Fruit fly (Drosophila melanogaster) whole organism, embryonic: ENCODE data around the gene cysu.

Experiments
- ATbp ChIP-seq: fragments of 200-800 bp; sonication (Bioruptor generic); optimal IDR thresholded peaks from 2 replicates; lab custom pipeline; 2017; ENCODE audit warnings: missing biosample characterization, mild to moderate bottlenecking, missing genetic modification characterization, missing genetic modification reagents
- Asciz ChIP-seq: fragments of 200-800 bp; sonication (Bioruptor generic); optimal IDR thresholded peaks from 2 replicates; lab custom pipeline; 2017; ENCODE audit warnings: missing biosample characterization, mild to moderate bottlenecking, missing genetic modification characterization, missing genetic modification reagents
- Blimp-1 ChIP-seq: fragments of 200-800 bp; sonication (Bioruptor generic); optimal IDR thresholded peaks from 3 replicates; lab custom pipeline; 2018; ENCODE audit warnings: missing biosample characterization, missing genetic modification characterization, mild to moderate bottlenecking, moderate library complexity, missing genetic modification reagents
- BtbVII ChIP-seq: fragments of 200-800 bp; sonication (Bioruptor generic); optimal IDR thresholded peaks from 3 replicates; lab custom pipeline; 2017; ENCODE audit warnings: missing biosample characterization, mild to moderate bottlenecking, missing genetic modification characterization
- CG14667 ChIP-seq: fragments of 200-800 bp; sonication (Bioruptor generic); IDR thresholded peaks from 2 replicates; pipeline ENCODE4 v1.3.6; 2022; ENCODE audit warnings: missing biosample characterization, missing genetic modification characterization
- CG14860 ChIP-seq: fragments of 200-800 bp; sonication (Bioruptor generic); IDR thresholded peaks from 3 replicates; pipeline ENCODE4 v1.3.6; 2022; ENCODE audit warnings: missing biosample characterization, missing genetic modification characterization; ENCODE audit not compliant: partially characterized antibody
- CG15073 ChIP-seq: fragments of 200-800 bp; sonication (Bioruptor generic); optimal IDR thresholded peaks from 2 replicates; lab custom pipeline; 2016; ENCODE audit warnings: missing biosample characterization, missing genetic modification characterization
- CG15601 ChIP-seq: fragments of 200-800 bp; sonication (Bioruptor generic); optimal IDR thresholded peaks from 3 replicates; lab custom pipeline; 2019; ENCODE audit warnings: missing biosample characterization, mild to moderate bottlenecking, missing genetic modification characterization, moderate library complexity
- CG16863 ChIP-seq: fragments of 200-800 bp; sonication (Bioruptor generic); optimal IDR thresholded peaks from 3 replicates; lab custom pipeline; 2016; ENCODE audit warnings: missing biosample characterization, missing genetic modification characterization
- CG18011 ChIP-seq: fragments of 200-800 bp; sonication (Bioruptor generic); optimal IDR thresholded peaks from 2 replicates; lab custom pipeline; 2017; ENCODE audit warnings: missing biosample characterization, missing genetic modification characterization, mild to moderate bottlenecking, moderate library complexity, missing genotype
- CG2712 ChIP-seq: fragments of 200-800 bp; optimal IDR thresholded peaks from 3 replicates; lab custom pipeline; 2019; ENCODE audit warnings: missing biosample characterization, mild to moderate bottlenecking, missing genetic modification characterization, moderate library complexity
- CG2875 ChIP-seq: fragments of 200-800 bp; sonication (Bioruptor generic); optimal IDR thresholded peaks from 2 replicates; lab custom pipeline; 2017; ENCODE audit warnings: missing biosample characterization, mild to moderate bottlenecking, missing genetic modification characterization, missing genetic modification reagents
- CG3847 ChIP-seq: fragments of 200-800 bp; sonication (Bioruptor generic); IDR thresholded peaks from 2 replicates; pipeline ENCODE4 v1.3.6; 2022; ENCODE audit warnings: missing biosample characterization, missing genetic modification characterization
- CG6791 ChIP-seq: fragments of 200-800 bp; sonication (Bioruptor generic); IDR thresholded peaks from 3 replicates; pipeline ENCODE4 v1.3.6; 2022; ENCODE audit warnings: missing biosample characterization, missing genetic modification characterization; ENCODE audit not compliant: partially characterized antibody
- CG9215 ChIP-seq: fragments of 200-800 bp; sonication (Bioruptor generic); IDR thresholded peaks from 2 replicates; pipeline ENCODE4 v1.3.6; 2022; ENCODE audit warnings: missing biosample characterization, missing genetic modification characterization
- CrebB ChIP-seq: fragments of 200-800 bp; sonication (Bioruptor generic); optimal IDR thresholded peaks from 3 replicates; lab custom pipeline; 2018; ENCODE audit warnings: missing biosample characterization, mild to moderate bottlenecking, missing genetic modification characterization
- Dll ChIP-seq: fragments of 200-800 bp; sonication (Bioruptor generic); IDR thresholded peaks from 4 replicates; pipeline ENCODE4 v1.3.6; 2022; ENCODE audit warnings: missing biosample characterization, missing genetic modification characterization; ENCODE audit not compliant: partially characterized antibody
- Doc2 ChIP-seq: fragments of 200-800 bp; sonication (Bioruptor generic); IDR thresholded peaks from 2 replicates; pipeline ENCODE4 v1.3.6; 2022; ENCODE audit warnings: missing biosample characterization, missing genetic modification characterization
- Dref ChIP-seq: fragments of 200-800 bp; sonication (Bioruptor generic); IDR thresholded peaks from 2 replicates; pipeline ENCODE4 v1.3.6; 2022; ENCODE audit warnings: missing biosample characterization, missing genetic modification characterization
- Drgx ChIP-seq: fragments of 200-800 bp; sonication (Bioruptor generic); IDR thresholded peaks from 2 replicates; pipeline ENCODE4 v1.3.6; 2022; ENCODE audit warnings: missing biosample characterization, missing genetic modification characterization
- Fer3 ChIP-seq: fragments of 200-800 bp; sonication (Bioruptor generic); optimal IDR thresholded peaks from 2 replicates; lab custom pipeline; 2018; ENCODE audit warnings: missing biosample characterization, mild to moderate bottlenecking, missing genetic modification characterization, moderate library complexity
- GATAe ChIP-seq: fragments of 200-800 bp; sonication (Bioruptor generic); conservative IDR thresholded peaks from 2 replicates; pipeline ENCODE4 v1.3.6; 2022; ENCODE audit warnings: missing biosample characterization, missing genetic modification characterization
- Hmr ChIP-seq: fragments of 200-800 bp; sonication (Bioruptor generic); optimal IDR thresholded peaks from 3 replicates; lab custom pipeline; 2017; ENCODE audit warnings: mild to moderate bottlenecking, missing biosample characterization, missing genetic modification reagents, missing genetic modification characterization
- Nf-YC ChIP-seq: fragments of 200-800 bp; optimal IDR thresholded peaks from 3 replicates; lab custom pipeline; 2019; ENCODE audit warnings: missing biosample characterization, mild to moderate bottlenecking, missing genetic modification characterization, moderate library complexity
- Optix ChIP-seq: fragments of 200-800 bp; sonication (Bioruptor generic); IDR thresholded peaks from 3 replicates; pipeline ENCODE4 v1.3.6; 2022; ENCODE audit warnings: missing biosample characterization, missing genetic modification characterization
- Side ChIP-seq: fragments of 200-800 bp; sonication (Bioruptor generic); optimal IDR thresholded peaks from 2 replicates; lab custom pipeline; 2016; ENCODE audit warnings: missing biosample characterization, missing genetic modification characterization
- Sry-β ChIP-seq: fragments of 200-800 bp; sonication (Bioruptor generic); optimal IDR thresholded peaks from 2 replicates; lab custom pipeline; 2018; ENCODE audit warnings: missing biosample characterization, mild to moderate bottlenecking, missing genetic modification characterization, moderate library complexity
- YL-1 ChIP-seq: fragments of 200-800 bp; sonication (Bioruptor generic); optimal IDR thresholded peaks from 3 replicates; lab custom pipeline; 2017; ENCODE audit warnings: missing biosample characterization, mild to moderate bottlenecking, missing genetic modification characterization
- bcd ChIP-seq: fragments of 200-800 bp; sonication (Bioruptor generic); optimal IDR thresholded peaks from 2 replicates; lab custom pipeline; 2017; ENCODE audit warnings: missing biosample characterization, mild to moderate bottlenecking, missing genetic modification characterization
- btn ChIP-seq: fragments of 200-800 bp; sonication (Bioruptor generic); optimal IDR thresholded peaks from 2 replicates; lab custom pipeline; 2016; ENCODE audit warnings: missing biosample characterization, missing genetic modification characterization
- da ChIP-seq: fragments of 200-800 bp; sonication (Bioruptor generic); optimal IDR thresholded peaks from 2 replicates; lab custom pipeline; 2016; ENCODE audit warnings: missing biosample characterization, missing genetic modification characterization
- danr ChIP-seq: fragments of 200-800 bp; sonication (Bioruptor generic); IDR thresholded peaks from 2 replicates; pipeline ENCODE4 v1.3.6; 2022; ENCODE audit warnings: missing biosample characterization, missing genetic modification characterization
- dm ChIP-seq: fragments of 200-800 bp; sonication (Bioruptor generic); optimal IDR thresholded peaks from 3 replicates; lab custom pipeline; 2016; ENCODE audit warnings: missing biosample characterization, missing genetic modification characterization
- fd3F ChIP-seq: fragments of 200-800 bp; sonication (Bioruptor generic); optimal IDR thresholded peaks from 2 replicates; lab custom pipeline; 2018; ENCODE audit warnings: missing biosample characterization, mild to moderate bottlenecking, missing genetic modification characterization, moderate library complexity
- fu2 ChIP-seq: fragments of 200-800 bp; sonication (Bioruptor generic); optimal IDR thresholded peaks from 2 replicates; lab custom pipeline; 2016; ENCODE audit warnings: missing biosample characterization, missing genetic modification characterization
- hb ChIP-seq: fragments of 200-800 bp; sonication (Bioruptor generic); IDR thresholded peaks from 3 replicates; pipeline ENCODE4 v1.3.6; 2022; ENCODE audit warnings: missing biosample characterization, missing genetic modification characterization; ENCODE audit not compliant: partially characterized antibody
- jing ChIP-seq: fragments of 200-800 bp; sonication (Bioruptor generic); optimal IDR thresholded peaks from 2 replicates; lab custom pipeline; 2018; ENCODE audit warnings: missing biosample characterization, mild to moderate bottlenecking, missing genetic modification characterization
- jumu ChIP-seq: fragments of 200-800 bp; sonication (Bioruptor generic); optimal IDR thresholded peaks from 3 replicates; lab custom pipeline; 2016; ENCODE audit warnings: missing biosample characterization, missing genetic modification characterization
- lab ChIP-seq: fragments of 200-800 bp; sonication (Bioruptor generic); optimal IDR thresholded peaks from 3 replicates; lab custom pipeline; 2017; ENCODE audit warnings: missing biosample characterization, missing genetic modification characterization, mild to moderate bottlenecking, moderate library complexity, missing genetic modification reagents
- lmd ChIP-seq: fragments of 200-800 bp; sonication (Bioruptor generic); IDR thresholded peaks from 2 replicates; pipeline ENCODE4 v1.3.6; 2022; ENCODE audit warnings: missing biosample characterization, missing genetic modification characterization
- nmo ChIP-seq: fragments of 200-800 bp; sonication (Bioruptor generic); optimal IDR thresholded peaks from 2 replicates; lab custom pipeline; 2018; ENCODE audit warnings: missing biosample characterization, mild to moderate bottlenecking, missing genetic modification characterization, moderate library complexity
- pho ChIP-seq: fragments of 200-800 bp; sonication (Bioruptor generic); optimal IDR thresholded peaks from 2 replicates; lab custom pipeline; 2016; ENCODE audit warnings: missing biosample characterization, missing genetic modification characterization
- phol ChIP-seq: fragments of 200-800 bp; sonication (Bioruptor generic); optimal IDR thresholded peaks from 3 replicates; lab custom pipeline; 2018; ENCODE audit warnings: missing biosample characterization, mild to moderate bottlenecking, missing genetic modification characterization, moderate library complexity
- psq ChIP-seq: fragments of 200-800 bp; sonication (Bioruptor generic); optimal IDR thresholded peaks from 2 replicates; lab custom pipeline; 2017; ENCODE audit warnings: missing biosample characterization, missing genetic modification characterization
- sd ChIP-seq: fragments of 200-800 bp; sonication (Bioruptor generic); optimal IDR thresholded peaks from 3 replicates; lab custom pipeline; 2018; ENCODE audit warnings: missing biosample characterization, mild to moderate bottlenecking, missing genetic modification characterization, moderate library complexity
- seq ChIP-seq: fragments of 200-800 bp; sonication (Bioruptor generic); IDR thresholded peaks from 2 replicates; pipeline ENCODE4 v1.3.6; 2022; ENCODE audit warnings: missing biosample characterization, missing genetic modification characterization
- so ChIP-seq: fragments of 200-800 bp; sonication (Bioruptor generic); IDR thresholded peaks from 3 replicates; pipeline ENCODE4 v1.3.6; 2022; ENCODE audit warnings: missing biosample characterization, missing genetic modification characterization
- sug ChIP-seq: fragments of 200-800 bp; optimal IDR thresholded peaks from 2 replicates; lab custom pipeline; 2019; ENCODE audit warnings: missing biosample characterization, mild to moderate bottlenecking, missing genetic modification characterization, moderate library complexity

cysu gene

dm6 chr3R:17385329-17386019, 40.1 kb upstream of the cysu start (continued):
- TF ChIP-seq Side (peak; percentile 65), pho (GFP tag; lab: Kevin White, UChicago) (peak; percentile 56), Drgx (GFP tag; lab: Robert Waterston, UW) (peak; percentile 45; the same call in 1 of the 2 replicates), Sry-β (no peak), CG18011 (peak; percentile 23), sug (tag; lab: Kevin White, UChicago) (peak; percentile 62), CG2875 (peak; percentile 34), dm (GFP tag; lab: Kevin White, UChicago) (peak; percentile 56), nmo (GFP tag; lab: Kevin White, UChicago) (peak; percentile 35), fu2 (GFP tag; lab: Kevin White, UChicago) (peak; percentile 61), psq (no peak), da (GFP tag; lab: Kevin White, UChicago) (no peak), CrebB (peak; percentile 34), seq (GFP tag; lab: Robert Waterston, UW) (peak; percentile 68), CG14860 (GFP tag; lab: Robert Waterston, UW) (no peak), CG3847 (GFP tag; lab: Robert Waterston, UW) (peak; percentile 72), CG15601 (tag; lab: Kevin White, UChicago) (peak; percentile 51), lmd (GFP tag; lab: Robert Waterston, UW) (peak; percentile 64; the same call in 1 of the 2 replicates), CG2712 (tag; lab: Kevin White, UChicago) (peak; percentile 67), BtbVII (GFP tag; lab: Kevin White, UChicago) (peak; percentile 31), lab (peak; percentile 76), btn (GFP tag; lab: Kevin White, UChicago) (no peak), CG9215 (GFP tag; lab: Robert Waterston, UW) (0 out of 2 replicates have a peak, but pooled peaks have one; percentile 30), fd3F (peak; percentile 67), CG16863 (peak; percentile 46), GATAe (no peak), hb (no peak), CG15073 (GFP tag; lab: Kevin White, UChicago) (no peak), bcd (GFP tag; lab: Kevin White, UChicago) (peak; percentile 50), Fer3 (peak; percentile 49), CG6791 (peak; percentile 60; the same call in 1 of the 3 replicates), CG14667 (GFP tag; lab: Robert Waterston, UW) (no peak), so (GFP tag; lab: Robert Waterston, UW) (no peak), ATbp (GFP tag; lab: Kevin White, UChicago) (no peak), YL-1 (GFP tag; lab: Kevin White, UChicago) (peak; percentile 74), Optix (0 out of 3 replicates have a peak, but pooled peaks have one; percentile 24), phol (tag; lab: Kevin White, UChicago) (peak; percentile 59), Dll (GFP tag; lab: Robert Waterston, UW) (0 out of 4 replicates have a peak, but pooled peaks have one; percentile 37), Hmr (GFP tag; lab: Kevin White, UChicago) (peak; percentile 83), danr (GFP tag; lab: Robert Waterston, UW) (peak; percentile 38; the same call in 1 of the 2 replicates), sd (tag; lab: Kevin White, UChicago) (peak; percentile 72), jing (GFP tag; lab: Kevin White, UChicago) (peak; percentile 23), Nf-YC (peak; percentile 24), Blimp-1 (GFP tag; lab: Kevin White, UChicago) (peak; percentile 21), Doc2 (GFP tag; lab: Robert Waterston, UW) (no peak), Dref (GFP tag; lab: Robert Waterston, UW) (peak; percentile 41; the same call in 1 of the 2 replicates), jumu (GFP tag; lab: Kevin White, UChicago) (peak; percentile 67), Asciz (GFP tag; lab: Kevin White, UChicago) (peak; percentile 3)
